Worm (Caenorhabditis elegans) whole organism, mixed stage, embryonic: ENCODE data around the gene bmk-1.

Source experiments
- ces-1 ChIP-seq: fragments of 150-350 bp; optimal IDR thresholded peaks from 2 replicates; lab custom pipeline; 2014; ENCODE audit warnings: missing biosample characterization, missing genetic modification reagents, missing genetic modification characterization
- lin-13 ChIP-seq: fragments of 150-350 bp; optimal IDR thresholded peaks from 2 replicates; lab custom pipeline; 2014; ENCODE audit warnings: missing biosample characterization, missing genetic modification characterization
- nhr-28 ChIP-seq: fragments of 150-350 bp; optimal IDR thresholded peaks from 2 replicates; lab custom pipeline; 2014; ENCODE audit warnings: missing biosample characterization, missing genetic modification characterization
- nhr-76 ChIP-seq: sonication (generic microtip); optimal IDR thresholded peaks from 2 replicates; lab custom pipeline; 2017; ENCODE audit warnings: missing biosample characterization, missing genetic modification characterization
- unc-62 ChIP-seq: fragments of 150-350 bp; optimal IDR thresholded peaks from 2 replicates; lab custom pipeline; 2014; ENCODE audit warnings: missing biosample characterization, missing genetic modification reagents, missing genetic modification characterization

- TF ChIP-seq unc-62 (no peak), nhr-76 (tag; lab: Kevin White, UChicago) (no peak), nhr-28 (tag; lab: Kevin White, UChicago) (no peak), ces-1 (GFP tag; lab: Kevin White, UChicago) (no peak), lin-13 (no peak)
These were observed 15.4 kb upstream of the bmk-1 start, which contains the start of gene clec-227 for ce11 chrV:14472229-14472628.
